Worm (Caenorhabditis elegans) whole organism, midembryonic: ENCODE data around the gene F35F11.2.
A peak's percentile ranks its signal among the peaks of the same experiment; 100 is the strongest.

ENCODE experiments used
- T22C8.4 ChIP-seq: fragments of 200-800 bp; sonication (Bioruptor generic); IDR thresholded peaks from 2 replicates; pipeline ENCODE4 v1.3.6; 2022; ENCODE audit warnings: missing genetic modification characterization, missing compliant biosample characterization
- cog-1 ChIP-seq: sonication (generic microtip); optimal IDR thresholded peaks from 2 replicates; lab custom pipeline; 2016; ENCODE audit warnings: missing genetic modification characterization, missing compliant biosample characterization
- flt-1 ChIP-seq: fragments of 200-800 bp; sonication (Bioruptor generic); IDR thresholded peaks from 2 replicates; pipeline ENCODE4 v1.3.6; 2022; ENCODE audit warnings: missing genetic modification characterization, missing compliant biosample characterization
- klf-2 ChIP-seq: fragments of 200-800 bp; sonication (Bioruptor generic); conservative IDR thresholded peaks from 2 replicates; pipeline ENCODE4 v1.3.6; 2022; ENCODE audit warnings: missing genetic modification reagents, missing genetic modification characterization, missing compliant biosample characterization
- med-1 ChIP-seq: sonication (generic microtip); optimal IDR thresholded peaks from 2 replicates; lab custom pipeline; 2017; ENCODE audit warnings: missing genetic modification characterization, mild to moderate bottlenecking, missing compliant biosample characterization, antibody characterized with exemption, missing genetic modification reagents; ENCODE audit not compliant: insufficient read depth
- ref-1 ChIP-seq: fragments of 200-800 bp; sonication (Bioruptor generic); conservative IDR thresholded peaks from 2 replicates; pipeline ENCODE4 v1.3.6; 2022; ENCODE audit warnings: missing genetic modification reagents, missing genetic modification characterization, missing compliant biosample characterization
- tab-1 ChIP-seq: fragments of 200-800 bp; sonication (Bioruptor generic); IDR thresholded peaks from 2 replicates; pipeline ENCODE4 v1.3.6; 2022; ENCODE audit warnings: missing genetic modification characterization, missing compliant biosample characterization
- ztf-23 ChIP-seq: fragments of 200-800 bp; sonication (Bioruptor generic); IDR thresholded peaks from 2 replicates; pipeline ENCODE4 v1.3.6; 2022; ENCODE audit warnings: missing genetic modification reagents, missing genetic modification characterization, missing compliant biosample characterization
- ztf-29 ChIP-seq: fragments of 200-800 bp; sonication (Bioruptor generic); IDR thresholded peaks from 2 replicates; pipeline ENCODE4 v1.3.6; 2022; ENCODE audit warnings: missing genetic modification reagents, missing genetic modification characterization, missing compliant biosample characterization

F35F11.2 gene

ce11 chrIV:4027106-4027888, 12.8 kb upstream of the F35F11.2 start:
- no peak for TF ChIP-seq ref-1 (GFP tag; lab: Robert Waterston, UW)
- no peak for TF ChIP-seq ztf-29
- TF ChIP-seq med-1 (GFP tag; lab: Kevin White, UChicago): no peak
- TF ChIP-seq ztf-23 (GFP tag; lab: Robert Waterston, UW): no peak
- TF ChIP-seq flt-1 (GFP tag; lab: Robert Waterston, UW): no peak
- no peak for TF ChIP-seq tab-1 (GFP tag; lab: Robert Waterston, UW)
- TF ChIP-seq klf-2 (GFP tag; lab: Robert Waterston, UW): no peak
- no peak for TF ChIP-seq cog-1 (tag; lab: Kevin White, UChicago)
- TF ChIP-seq T22C8.4 (GFP tag; lab: Robert Waterston, UW): no peak

ce11 chrIV:4028177-4028576, 11.9 kb upstream of the F35F11.2 start:
- TF ChIP-seq med-1 (GFP tag; lab: Kevin White, UChicago) (no peak), klf-2 (GFP tag; lab: Robert Waterston, UW) (0 out of 2 replicates have a peak, but pooled peaks have one; percentile 45), ref-1 (GFP tag; lab: Robert Waterston, UW) (no peak), ztf-23 (GFP tag; lab: Robert Waterston, UW) (no peak), tab-1 (GFP tag; lab: Robert Waterston, UW) (no peak), flt-1 (GFP tag; lab: Robert Waterston, UW) (peak; percentile 61; the same call in 1 of the 2 replicates), T22C8.4 (GFP tag; lab: Robert Waterston, UW) (no peak), ztf-29 (no peak), cog-1 (tag; lab: Kevin White, UChicago) (no peak)

- TF ChIP-seq ztf-23 (GFP tag; lab: Robert Waterston, UW) (no peak), ref-1 (GFP tag; lab: Robert Waterston, UW) (no peak), ztf-29 (no peak), cog-1 (tag; lab: Kevin White, UChicago) (no peak), flt-1 (GFP tag; lab: Robert Waterston, UW) (no peak), klf-2 (GFP tag; lab: Robert Waterston, UW) (no peak), med-1 (GFP tag; lab: Kevin White, UChicago) (no peak), T22C8.4 (GFP tag; lab: Robert Waterston, UW) (no peak)
These were observed 10.8 kb upstream of the F35F11.2 start for ce11 chrIV:4029288-4029687.

ce11 chrIV:4030917-4031599, 9.0 kb upstream of the F35F11.2 start:
- no peak for TF ChIP-seq flt-1 (GFP tag; lab: Robert Waterston, UW)
- TF ChIP-seq tab-1 (GFP tag; lab: Robert Waterston, UW): no peak
- TF ChIP-seq ztf-29: no peak
- TF ChIP-seq T22C8.4 (GFP tag; lab: Robert Waterston, UW): no peak
- no peak for TF ChIP-seq med-1 (GFP tag; lab: Kevin White, UChicago)
- TF ChIP-seq ztf-23 (GFP tag; lab: Robert Waterston, UW): no peak
- no peak for TF ChIP-seq cog-1 (tag; lab: Kevin White, UChicago)
- no peak for TF ChIP-seq klf-2 (GFP tag; lab: Robert Waterston, UW)
- TF ChIP-seq ref-1 (GFP tag; lab: Robert Waterston, UW): no peak

DNA sequence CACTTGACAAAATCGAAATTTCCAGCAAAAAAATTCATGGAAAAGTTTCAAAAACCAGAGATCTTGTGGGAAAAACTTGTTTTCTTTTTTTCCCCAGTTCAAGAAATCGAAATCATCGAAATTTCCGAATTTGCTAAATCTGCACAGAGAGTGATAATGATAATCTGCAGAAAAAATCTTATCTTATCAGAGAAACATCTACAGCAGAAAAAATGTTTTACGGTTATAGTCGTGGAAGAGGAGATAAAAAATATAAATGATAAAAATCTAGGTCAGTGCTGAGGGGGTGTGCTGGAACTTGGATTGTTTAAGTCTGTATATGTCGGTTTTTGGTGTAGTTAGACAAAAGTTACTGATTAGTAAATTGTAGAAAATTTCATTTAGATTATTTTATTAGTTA, 7.7 kb upstream of the F35F11.2 start:
- TF ChIP-seq klf-2 (GFP tag; lab: Robert Waterston, UW) (no peak), ref-1 (GFP tag; lab: Robert Waterston, UW) (no peak), cog-1 (tag; lab: Kevin White, UChicago) (no peak), med-1 (GFP tag; lab: Kevin White, UChicago) (no peak), T22C8.4 (GFP tag; lab: Robert Waterston, UW) (no peak), tab-1 (GFP tag; lab: Robert Waterston, UW) (no peak), flt-1 (GFP tag; lab: Robert Waterston, UW) (no peak), ztf-29 (no peak), ztf-23 (GFP tag; lab: Robert Waterston, UW) (no peak)

DNA sequence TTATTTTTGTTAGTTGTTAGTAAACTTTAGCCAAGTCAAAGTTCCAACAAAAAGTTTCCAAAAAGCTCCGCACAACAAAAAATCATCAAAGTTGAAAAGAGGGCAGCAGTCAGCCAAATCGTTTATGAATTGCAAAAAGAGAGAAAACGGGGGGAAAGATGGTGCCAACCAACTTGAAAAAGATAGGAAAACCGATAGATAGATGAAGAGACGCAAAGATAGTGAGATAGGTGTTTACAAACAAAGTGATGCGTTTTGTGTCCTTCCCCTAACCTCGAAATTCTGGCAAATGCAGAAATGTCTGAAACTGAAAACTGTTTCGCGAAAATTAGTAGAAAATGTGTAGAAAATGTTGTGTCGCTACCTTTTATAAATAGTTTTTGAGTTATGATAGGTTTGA, 6.6 kb upstream of the F35F11.2 start:
- TF ChIP-seq flt-1 (GFP tag; lab: Robert Waterston, UW) (no peak), ztf-29 (no peak), med-1 (GFP tag; lab: Kevin White, UChicago) (no peak), T22C8.4 (GFP tag; lab: Robert Waterston, UW) (no peak), tab-1 (GFP tag; lab: Robert Waterston, UW) (no peak), cog-1 (tag; lab: Kevin White, UChicago) (no peak), ztf-23 (GFP tag; lab: Robert Waterston, UW) (no peak), ref-1 (GFP tag; lab: Robert Waterston, UW) (no peak), klf-2 (GFP tag; lab: Robert Waterston, UW) (no peak)

- TF ChIP-seq ref-1 (GFP tag; lab: Robert Waterston, UW) (no peak), tab-1 (GFP tag; lab: Robert Waterston, UW) (no peak), flt-1 (GFP tag; lab: Robert Waterston, UW) (0 out of 2 replicates have a peak, but pooled peaks have one; percentile 16)
These were observed 5.2 kb upstream of the F35F11.2 start, which contains the start of gene hlh-30 for ce11 chrIV:4034883-4035282. hlh-30 (minus strand) TSS chrIV:4034951.

DNA sequence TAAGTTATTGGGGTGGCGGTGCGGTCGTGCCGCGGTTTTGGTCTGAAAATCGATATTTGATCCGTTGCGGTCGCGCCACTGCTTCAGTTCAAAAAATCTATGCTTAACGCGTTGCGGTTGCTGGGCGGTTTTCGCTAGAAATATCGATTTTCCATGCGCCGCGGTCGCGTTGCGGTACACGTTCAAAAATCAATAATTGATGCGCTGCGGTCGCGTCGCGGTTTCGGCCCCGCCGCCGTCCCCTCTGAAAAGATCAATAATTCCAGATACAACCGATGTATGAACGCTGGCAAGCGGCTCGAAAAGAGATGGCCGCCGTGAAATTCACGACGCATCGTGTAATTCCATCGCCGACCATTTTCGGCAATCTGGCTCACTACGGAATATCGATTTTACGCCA, 922 bp downstream of the F35F11.2 start:
- TF ChIP-seq tab-1 (GFP tag; lab: Robert Waterston, UW) (no peak), T22C8.4 (GFP tag; lab: Robert Waterston, UW) (no peak), ref-1 (GFP tag; lab: Robert Waterston, UW) (no peak), ztf-23 (GFP tag; lab: Robert Waterston, UW) (no peak), ztf-29 (no peak), cog-1 (tag; lab: Kevin White, UChicago) (no peak), med-1 (GFP tag; lab: Kevin White, UChicago) (no peak), klf-2 (GFP tag; lab: Robert Waterston, UW) (no peak), flt-1 (GFP tag; lab: Robert Waterston, UW) (no peak)
